Worm (Caenorhabditis elegans) whole organism, late embryonic: ENCODE data around the gene F55A4.13.

Experiments
- K02D7.2 ChIP-seq: sonication (generic microtip); optimal IDR thresholded peaks from 2 replicates; lab custom pipeline; 2017; ENCODE audit warnings: mild to moderate bottlenecking, missing genetic modification characterization, missing compliant biosample characterization
- ama-1 ChIP-seq: fragments of 150-350 bp; optimal IDR thresholded peaks from 2 replicates; lab custom pipeline; 2014
- ceh-48 ChIP-seq: sonication (generic microtip); optimal IDR thresholded peaks from 2 replicates; lab custom pipeline; 2016; ENCODE audit warnings: missing genetic modification characterization, inconsistent platforms, missing compliant biosample characterization
- sox-2 ChIP-seq: fragments of 200-800 bp; sonication (Bioruptor generic); IDR thresholded peaks from 2 replicates; pipeline ENCODE4 v1.3.6; 2022; ENCODE audit warnings: missing genetic modification reagents, missing genetic modification characterization, missing compliant biosample characterization

- TF ChIP-seq ama-1 = no peak
- no peak for TF ChIP-seq K02D7.2 (tag; lab: Kevin White, UChicago)
- TF ChIP-seq sox-2 (GFP tag; lab: Robert Waterston, UW) = no peak
- no peak for TF ChIP-seq ceh-48
Measured at ce11 chrX:1021835-1022311, 4.5 kb upstream of the F55A4.13 start.
